Fruit fly (Drosophila melanogaster) whole organism, adult: ENCODE data around the gene Dyro.

Experiments used
- CG11617 ChIP-seq: fragments of 200-800 bp; sonication (Bioruptor generic); optimal IDR thresholded peaks from 2 replicates; lab custom pipeline; 2017; ENCODE audit warnings: mild to moderate bottlenecking, missing biosample characterization, missing genetic modification reagents, missing genetic modification characterization
- CG12768 ChIP-seq: fragments of 200-800 bp; sonication (Bioruptor generic); optimal IDR thresholded peaks from 2 replicates; lab custom pipeline; 2017; ENCODE audit warnings: missing biosample characterization, missing genetic modification characterization, mild to moderate bottlenecking, moderate library complexity, missing genetic modification reagents
- CG14711 ChIP-seq: fragments of 200-800 bp; sonication (Bioruptor generic); optimal IDR thresholded peaks from 2 replicates; lab custom pipeline; 2018; ENCODE audit warnings: missing biosample characterization, mild to moderate bottlenecking, missing genetic modification characterization, moderate library complexity
- CG1620 ChIP-seq: fragments of 200-800 bp; sonication (Bioruptor generic); optimal IDR thresholded peaks from 2 replicates; lab custom pipeline; 2016; ENCODE audit warnings: missing biosample characterization, missing genetic modification characterization
- CG33017 ChIP-seq: fragments of 200-800 bp; sonication (Bioruptor generic); optimal IDR thresholded peaks from 2 replicates; lab custom pipeline; 2018; ENCODE audit warnings: missing biosample characterization, mild to moderate bottlenecking, missing genetic modification characterization, moderate library complexity
- CG5204 ChIP-seq: fragments of 200-800 bp; sonication (Bioruptor generic); optimal IDR thresholded peaks from 2 replicates; lab custom pipeline; 2016; ENCODE audit warnings: missing biosample characterization, missing genetic modification characterization
- CG7045 ChIP-seq: fragments of 200-800 bp; sonication (Bioruptor generic); optimal IDR thresholded peaks from 2 replicates; lab custom pipeline; 2017; ENCODE audit warnings: missing biosample characterization, mild to moderate bottlenecking, missing genetic modification characterization
- CG7101 ChIP-seq: fragments of 200-800 bp; sonication (Bioruptor generic); optimal IDR thresholded peaks from 2 replicates; lab custom pipeline; 2018; ENCODE audit warnings: missing biosample characterization, mild to moderate bottlenecking, missing genetic modification characterization, moderate library complexity
- Clk ChIP-seq: fragments of 200-800 bp; sonication (Bioruptor generic); optimal IDR thresholded peaks from 2 replicates; lab custom pipeline; 2017; ENCODE audit warnings: missing biosample characterization, missing genetic modification characterization
- Crg-1 ChIP-seq: fragments of 200-800 bp; sonication (Bioruptor generic); optimal IDR thresholded peaks from 2 replicates; lab custom pipeline; 2016; ENCODE audit warnings: missing biosample characterization, missing genetic modification characterization
- Hr96 ChIP-seq: fragments of 200-800 bp; sonication (Bioruptor generic); optimal IDR thresholded peaks from 2 replicates; lab custom pipeline; 2016; ENCODE audit warnings: missing biosample characterization, missing genetic modification characterization
- Mnt ChIP-seq: fragments of 200-800 bp; sonication (Bioruptor generic); optimal IDR thresholded peaks from 2 replicates; lab custom pipeline; 2016; ENCODE audit warnings: missing biosample characterization, mild to moderate bottlenecking, missing genetic modification characterization
- bab1 ChIP-seq: fragments of 200-800 bp; sonication (Bioruptor generic); optimal IDR thresholded peaks from 3 replicates; lab custom pipeline; 2019; ENCODE audit warnings: missing biosample characterization, mild to moderate bottlenecking, missing genetic modification characterization, moderate library complexity
- cic ChIP-seq: fragments of 200-800 bp; sonication (Bioruptor generic); optimal IDR thresholded peaks from 2 replicates; lab custom pipeline; 2017; ENCODE audit warnings: missing biosample characterization, mild to moderate bottlenecking, missing genetic modification characterization, moderate library complexity
- cnc ChIP-seq, 2 experiments: fragments of >200 bp; optimal IDR thresholded peaks; 2 replicates each; lab custom pipeline; 2017
- kay ChIP-seq: fragments of 200-800 bp; sonication (Bioruptor generic); peaks from one replicate; lab custom pipeline; 2016; ENCODE audit warnings: missing biosample characterization, missing genetic modification characterization, borderline replicate concordance
- ovo ChIP-seq: fragments of 200-800 bp; sonication (Bioruptor generic); optimal IDR thresholded peaks from 2 replicates; lab custom pipeline; 2016; ENCODE audit warnings: missing biosample characterization, missing genetic modification characterization
- pad ChIP-seq: fragments of 200-800 bp; sonication (Bioruptor generic); optimal IDR thresholded peaks from 3 replicates; lab custom pipeline; 2017; ENCODE audit warnings: missing biosample characterization, missing genetic modification characterization, mild to moderate bottlenecking, moderate library complexity, missing genetic modification reagents
- tj ChIP-seq: fragments of 200-800 bp; sonication (Bioruptor generic); optimal IDR thresholded peaks from 3 replicates; lab custom pipeline; 2017; ENCODE audit warnings: missing biosample characterization, mild to moderate bottlenecking, missing genetic modification characterization, moderate library complexity
- toe ChIP-seq: fragments of 200-800 bp; sonication (Bioruptor generic); optimal IDR thresholded peaks from 2 replicates; lab custom pipeline; 2016; ENCODE audit warnings: missing biosample characterization, missing genetic modification characterization

The Dyro gene

dm6 chr3L:11258392-11258791, 37.3 kb downstream of the Dyro start:
- peak; percentile 64 for TF ChIP-seq CG7101
- peak; percentile 57 for TF ChIP-seq CG7045 (GFP tag; lab: Kevin White, UChicago)
- no peak for TF ChIP-seq cic
- TF ChIP-seq Clk (GFP tag; lab: Kevin White, UChicago) = no peak
- peak; percentile 35 for TF ChIP-seq CG1620 (GFP tag; lab: Kevin White, UChicago)
- no peak for TF ChIP-seq toe (GFP tag; lab: Kevin White, UChicago)
- TF ChIP-seq ovo = peak; percentile 20
- peak; percentile 9 for TF ChIP-seq pad (GFP tag; lab: Kevin White, UChicago)
- TF ChIP-seq CG14711 (tag; lab: Kevin White, UChicago) = peak; percentile 31
- TF ChIP-seq Hr96 = no peak
- TF ChIP-seq CG12768 (GFP tag; lab: Kevin White, UChicago) = peak; percentile 52
- TF ChIP-seq CG5204 = no peak
- TF ChIP-seq kay = no peak
- peak; percentile 29 for TF ChIP-seq CG11617 (GFP tag; lab: Kevin White, UChicago)

- TF ChIP-seq Crg-1 (GFP tag; lab: Kevin White, UChicago) (peak; percentile 22), CG7101 (peak; percentile 34), CG11617 (GFP tag; lab: Kevin White, UChicago) (peak; percentile 64), pad (GFP tag; lab: Kevin White, UChicago) (peak; percentile 46), CG1620 (GFP tag; lab: Kevin White, UChicago) (no peak), ovo (no peak), CG7045 (GFP tag; lab: Kevin White, UChicago) (peak; percentile 62), cnc (optimal IDR thresholded peaks at IDR 0.05; lab: Kevin White, UChicago) (no peak), Clk (GFP tag; lab: Kevin White, UChicago) (peak; percentile 71), tj (peak; percentile 86), bab1 (GFP tag; lab: Kevin White, UChicago) (peak; percentile 39), CG5204 (peak; percentile 5), cic (no peak), CG14711 (tag; lab: Kevin White, UChicago) (peak; percentile 12), Mnt (no peak), CG12768 (GFP tag; lab: Kevin White, UChicago) (peak; percentile 4)
Observed at dm6 chr3L:11256147-11256971, 39.4 kb downstream of the Dyro start.

DNA sequence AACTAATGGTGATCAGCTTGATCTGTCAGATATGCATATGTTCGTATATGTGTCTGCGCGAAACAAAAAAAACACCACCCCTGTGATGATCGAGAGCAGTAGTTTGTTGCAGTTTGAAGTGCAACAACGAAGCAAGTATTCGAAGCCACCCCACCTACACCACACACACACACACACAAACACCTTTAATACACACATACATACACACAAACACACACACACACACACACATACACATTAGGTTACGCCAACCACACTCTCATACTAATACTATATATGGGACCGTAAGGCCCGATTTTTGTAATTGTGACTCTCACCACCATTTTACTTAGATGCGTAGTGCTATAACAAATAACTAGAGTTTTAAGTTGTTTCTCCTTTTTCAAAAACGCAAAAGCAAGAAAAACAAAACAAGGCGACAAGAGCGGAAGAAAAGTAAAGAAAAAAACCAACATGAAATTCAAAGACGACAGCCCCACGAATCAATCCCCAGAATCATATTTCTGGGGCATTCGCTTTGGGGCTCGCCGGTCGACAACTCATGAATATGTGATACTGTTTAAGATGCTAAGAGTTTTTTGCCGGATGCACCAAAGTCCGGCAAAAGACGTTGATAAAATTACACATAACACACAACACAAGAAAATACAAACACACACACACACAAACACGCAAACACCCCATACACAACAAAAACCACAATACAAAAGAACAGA, 41.1 kb downstream of the Dyro start:
- TF ChIP-seq Crg-1 (GFP tag; lab: Kevin White, UChicago) = peak; percentile 1
- no peak for TF ChIP-seq CG5204

DNA sequence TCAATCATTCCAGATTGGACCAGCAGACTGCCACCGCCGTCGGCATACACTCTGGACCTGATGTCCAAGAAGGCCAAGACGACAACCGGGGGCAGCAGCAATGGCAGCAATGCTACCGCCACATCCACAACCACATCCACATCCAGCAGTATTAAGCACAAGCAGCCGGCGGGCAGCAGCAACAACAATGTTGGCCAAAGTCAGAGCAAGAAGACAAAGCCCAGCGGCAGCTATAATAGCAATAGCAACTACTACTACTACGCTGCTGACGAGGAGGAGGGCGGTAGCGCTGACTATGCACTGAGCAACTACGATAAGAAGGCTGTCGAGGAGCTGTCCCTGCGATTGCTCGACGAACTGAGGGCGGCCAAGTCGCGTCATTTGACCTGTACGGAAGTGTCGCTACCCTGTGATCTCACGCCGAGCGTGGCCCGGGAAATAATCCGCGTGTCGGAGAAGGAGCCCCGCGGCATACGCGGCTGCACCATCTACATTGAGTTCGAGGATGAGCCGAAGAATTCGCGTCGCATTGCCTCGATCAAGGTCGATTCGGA, 42.0 kb downstream of the Dyro start:
- TF ChIP-seq CG5204 (no peak), pad (GFP tag; lab: Kevin White, UChicago) (no peak), Hr96 (no peak), Clk (GFP tag; lab: Kevin White, UChicago) (no peak), Mnt (no peak), CG11617 (GFP tag; lab: Kevin White, UChicago) (no peak), tj (peak; percentile 27), CG33017 (tag; lab: Kevin White, UChicago) (no peak), cic (peak; percentile 5), CG7045 (GFP tag; lab: Kevin White, UChicago) (no peak), ovo (no peak), toe (GFP tag; lab: Kevin White, UChicago) (no peak), CG14711 (tag; lab: Kevin White, UChicago) (no peak)

dm6 chr3L:11253140-11253539, 42.6 kb downstream of the Dyro start:
- TF ChIP-seq cic = no peak
- TF ChIP-seq Clk (GFP tag; lab: Kevin White, UChicago) = no peak
- no peak for TF ChIP-seq kay
- TF ChIP-seq CG7045 (GFP tag; lab: Kevin White, UChicago) = no peak
- TF ChIP-seq Hr96 = no peak
- TF ChIP-seq pad (GFP tag; lab: Kevin White, UChicago) = no peak
- TF ChIP-seq Crg-1 (GFP tag; lab: Kevin White, UChicago) = no peak
- TF ChIP-seq CG11617 (GFP tag; lab: Kevin White, UChicago) = no peak

DNA sequence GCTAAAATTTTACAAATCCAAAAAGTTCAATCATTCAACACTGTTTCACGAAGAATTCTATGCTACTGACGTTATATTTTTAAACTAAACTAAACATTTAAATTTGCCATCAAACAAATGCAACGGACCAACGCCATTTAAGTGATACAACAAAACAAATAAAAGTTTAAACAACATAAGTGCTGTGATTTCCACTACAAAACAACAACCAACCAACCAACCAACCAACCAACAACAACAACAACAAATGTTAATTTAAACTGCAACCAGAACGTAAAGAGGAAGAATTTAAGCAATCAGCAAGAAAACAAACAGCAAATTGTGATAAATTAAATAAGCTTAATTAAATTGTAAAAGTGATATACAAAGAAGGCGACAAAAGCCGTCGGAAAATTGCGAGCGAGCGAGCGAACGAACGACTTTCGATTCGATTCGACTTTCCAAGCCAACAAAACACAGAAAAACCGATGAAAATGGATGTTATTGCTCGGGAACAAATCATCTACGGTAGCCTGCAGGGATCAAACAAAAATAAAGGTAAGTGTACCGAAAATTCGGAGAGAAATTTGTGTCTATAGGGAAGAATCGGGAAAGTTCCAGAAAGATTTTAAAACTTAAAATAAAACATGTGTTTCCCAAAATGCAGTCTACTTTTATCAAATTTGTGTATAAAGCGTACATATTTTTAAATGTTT, 43.1 kb downstream of the Dyro start:
- peak; percentile 23 for TF ChIP-seq Crg-1 (GFP tag; lab: Kevin White, UChicago)
- TF ChIP-seq CG5204 = peak; percentile 2
- TF ChIP-seq tj = peak; percentile 47
- peak; percentile 8 for TF ChIP-seq CG11617 (GFP tag; lab: Kevin White, UChicago)
- no peak for TF ChIP-seq cic
